Comparison of ENCODE assay signal across 1 fruit fly cellular context in the genomic region with DNA sequence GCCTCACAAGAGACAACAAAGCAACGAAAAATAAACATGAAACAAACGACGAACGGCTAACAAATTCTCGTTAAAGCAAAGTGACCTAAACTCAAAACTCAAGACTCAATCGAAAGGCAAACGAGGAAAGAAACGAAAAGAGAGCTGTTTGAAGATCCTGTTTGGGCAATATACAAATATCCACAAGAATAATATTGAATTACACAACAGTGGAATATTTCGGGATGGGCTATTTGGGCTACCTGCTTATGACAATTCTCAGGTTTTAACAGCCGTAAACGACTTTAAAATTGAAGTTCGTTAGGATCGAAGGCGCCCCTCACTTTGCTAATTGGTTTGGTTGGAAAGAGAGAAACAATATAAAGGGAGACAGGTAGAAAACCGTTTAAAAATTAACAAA.
TF ChIP-seq lines count a peak whose summit lies in the region.

No protein-coding gene starts in this region.

TF ChIP-seq in whole organism, embryonic, 481 proteins besides CTCF, POLR2A, EP300 and RAD21 (continued from another document and continues in another):
- TF ChIP-seq Blimp-1 (GFP tag; optimal IDR thresholded peaks at IDR 0.05; lab: Kevin White, UChicago) (no peak), CG1529 (GFP tag; optimal IDR thresholded peaks at IDR 0.05; lab: Kevin White, UChicago) (no peak), wdn (GFP tag; IDR thresholded peaks at IDR 0.05; lab: Robert Waterston, UW) (no peak), CG11085 (GFP tag; IDR thresholded peaks at IDR 0.05; lab: Robert Waterston, UW) (no peak), YL-1 (GFP tag; optimal IDR thresholded peaks at IDR 0.05; lab: Kevin White, UChicago) (no peak), bsh (GFP tag; optimal IDR thresholded peaks at IDR 0.05; lab: Kevin White, UChicago) (no peak), ranshi (GFP tag; IDR thresholded peaks at IDR 0.05; lab: Robert Waterston, UW) (no peak), CG16813 (GFP tag; IDR thresholded peaks at IDR 0.05; lab: Robert Waterston, UW; ENCODE audit: partially characterized antibody) (no peak), pnt (GFP tag; optimal IDR thresholded peaks at IDR 0.05; lab: Kevin White, UChicago) (no peak), CG15073 (GFP tag; optimal IDR thresholded peaks at IDR 0.05; lab: Kevin White, UChicago) (no peak), HmgD (GFP tag; optimal IDR thresholded peaks at IDR 0.05; lab: Kevin White, UChicago) (no peak), Adf1 (GFP tag; IDR thresholded peaks at IDR 0.05; lab: Robert Waterston, UW) (no peak), CG4820 (GFP tag; optimal IDR thresholded peaks at IDR 0.05; lab: Kevin White, UChicago) (no peak), Bdp1 (GFP tag; optimal IDR thresholded peaks at IDR 0.05; lab: Kevin White, UChicago) (no peak), h (optimal IDR thresholded peaks at IDR 0.05; lab: Kevin White, UChicago) (no peak), CG2678 (tag; optimal IDR thresholded peaks at IDR 0.05; lab: Kevin White, UChicago) (no peak), Dad (GFP tag; optimal IDR thresholded peaks at IDR 0.05; lab: Kevin White, UChicago) (no peak), CG9932 (GFP tag; IDR thresholded peaks at IDR 0.05; lab: Robert Waterston, UW) (no peak), kni (GFP tag; optimal IDR thresholded peaks at IDR 0.05; lab: Kevin White, UChicago) (peak; percentile 72), CG10654 (GFP tag; optimal IDR thresholded peaks at IDR 0.05; lab: Kevin White, UChicago) (no peak), danr (GFP tag; IDR thresholded peaks at IDR 0.05; lab: Robert Waterston, UW) (no peak), CG30020 (tag; optimal IDR thresholded peaks at IDR 0.05; lab: Kevin White, UChicago) (no peak), vvl (GFP tag; IDR thresholded peaks at IDR 0.05; lab: Robert Waterston, UW) (no peak), CG10565 (GFP tag; optimal IDR thresholded peaks at IDR 0.05; lab: Kevin White, UChicago) (no peak), oc (tag; optimal IDR thresholded peaks at IDR 0.05; lab: Kevin White, UChicago) (peak; percentile 17), gem (tag; optimal IDR thresholded peaks at IDR 0.05; lab: Kevin White, UChicago) (peak; percentile 10), Hr78 (GFP tag; optimal IDR thresholded peaks at IDR 0.05; lab: Kevin White, UChicago) (no peak), Hmx (GFP tag; optimal IDR thresholded peaks at IDR 0.05; lab: Kevin White, UChicago) (no peak), CG3407 (GFP tag; optimal IDR thresholded peaks at IDR 0.05; lab: Kevin White, UChicago) (no peak), gcm (GFP tag; optimal IDR thresholded peaks at IDR 0.05; lab: Kevin White, UChicago) (no peak), da (GFP tag; optimal IDR thresholded peaks at IDR 0.05; lab: Kevin White, UChicago) (no peak), CG16863 (GFP tag; optimal IDR thresholded peaks at IDR 0.05; lab: Kevin White, UChicago) (no peak), peb (GFP tag; IDR thresholded peaks at IDR 0.05; lab: Robert Waterston, UW) (no peak), CG17568 (GFP tag; optimal IDR thresholded peaks at IDR 0.05; lab: Kevin White, UChicago) (no peak), run (tag; optimal IDR thresholded peaks at IDR 0.05; lab: Kevin White, UChicago) (no peak), usp (GFP tag; optimal IDR thresholded peaks at IDR 0.05; lab: Kevin White, UChicago) (no peak), tio (GFP tag; optimal IDR thresholded peaks at IDR 0.05; lab: Kevin White, UChicago) (no peak), Taf1 (GFP tag; IDR thresholded peaks at IDR 0.05; lab: Robert Waterston, UW) (no peak), CG15011 (GFP tag; optimal IDR thresholded peaks at IDR 0.05; lab: Kevin White, UChicago) (no peak), sna (GFP tag; IDR thresholded peaks at IDR 0.05; lab: Robert Waterston, UW; ENCODE audit: partially characterized antibody) (no peak), amos (GFP tag; IDR thresholded peaks at IDR 0.05; lab: Robert Waterston, UW; ENCODE audit: partially characterized antibody) (no peak), fd64A (GFP tag; optimal IDR thresholded peaks at IDR 0.05; lab: Kevin White, UChicago) (no peak), CG32532 (GFP tag; IDR thresholded peaks at IDR 0.05; lab: Robert Waterston, UW) (no peak), Sry-β (GFP tag; optimal IDR thresholded peaks at IDR 0.05; lab: Kevin White, UChicago) (no peak), shn (GFP tag; optimal IDR thresholded peaks at IDR 0.05; lab: Kevin White, UChicago) (no peak), CG11560 (tag; IDR thresholded peaks at IDR 0.05; lab: Robert Waterston, UW) (no peak), H15 (GFP tag; IDR thresholded peaks at IDR 0.05; lab: Robert Waterston, UW) (no peak), slbo (GFP tag; IDR thresholded peaks at IDR 0.05; lab: Robert Waterston, UW) (no peak), Gug (GFP tag; IDR thresholded peaks at IDR 0.05; lab: Robert Waterston, UW) (no peak), lmd (GFP tag; IDR thresholded peaks at IDR 0.05; lab: Robert Waterston, UW) (no peak), CG5953 (GFP tag; IDR thresholded peaks at IDR 0.05; lab: Robert Waterston, UW) (no peak), CG6654 (GFP tag; optimal IDR thresholded peaks at IDR 0.05; lab: Kevin White, UChicago) (no peak), unc-4 (GFP tag; IDR thresholded peaks at IDR 0.05; lab: Robert Waterston, UW; ENCODE audit: partially characterized antibody) (no peak), az2 (GFP tag; optimal IDR thresholded peaks at IDR 0.05; lab: Kevin White, UChicago) (no peak), fru (optimal IDR thresholded peaks at IDR 0.05; lab: Kevin White, UChicago) (no peak), CG6791 (GFP tag; IDR thresholded peaks at IDR 0.05; lab: Robert Waterston, UW; ENCODE audit: partially characterized antibody) (no peak), CG18619 (GFP tag; optimal IDR thresholded peaks at IDR 0.05; lab: Kevin White, UChicago) (no peak), CG8944 (GFP tag; optimal IDR thresholded peaks at IDR 0.05; lab: Kevin White, UChicago) (no peak), CG10431 (GFP tag; optimal IDR thresholded peaks at IDR 0.05; lab: Kevin White, UChicago) (no peak), cwo (GFP tag; optimal IDR thresholded peaks at IDR 0.05; lab: Kevin White, UChicago) (no peak), Atf-2 (GFP tag; optimal IDR thresholded peaks at IDR 0.05; lab: Kevin White, UChicago) (no peak), Hr39 (optimal IDR thresholded peaks at IDR 0.05; lab: Kevin White, UChicago) (no peak), CG13894 (tag; optimal IDR thresholded peaks at IDR 0.05; lab: Kevin White, UChicago) (no peak), tll (GFP tag; optimal IDR thresholded peaks at IDR 0.05; lab: Kevin White, UChicago) (peak in 1 of 2 experiments; percentile 98), CG6175 (GFP tag; IDR thresholded peaks at IDR 0.05; lab: Robert Waterston, UW) (no peak), knrl (GFP tag; IDR thresholded peaks at IDR 0.05; lab: Robert Waterston, UW; ENCODE audit: partially characterized antibody) (no peak), CkIIα-i1 (GFP tag; IDR thresholded peaks at IDR 0.05; lab: Robert Waterston, UW) (no peak), slp2 (GFP tag; optimal IDR thresholded peaks at IDR 0.05; lab: Kevin White, UChicago) (no peak), yki (optimal IDR thresholded peaks at IDR 0.05; lab: Kevin White, UChicago) (no peak), dmrt11E (tag; optimal IDR thresholded peaks at IDR 0.05; lab: Kevin White, UChicago) (peak; percentile 70), onecut (GFP tag; IDR thresholded peaks at IDR 0.05; lab: Robert Waterston, UW) (no peak), CG11093 (GFP tag; IDR thresholded peaks at IDR 0.05; lab: Robert Waterston, UW) (no peak), ems (GFP tag; optimal IDR thresholded peaks at IDR 0.05; lab: Kevin White, UChicago) (no peak), hkb (optimal IDR thresholded peaks at IDR 0.05; lab: Kevin White, UChicago) (no peak), hkb (GFP tag; IDR thresholded peaks at IDR 0.05; lab: Robert Waterston, UW) (no peak), CG3163 (GFP tag; optimal IDR thresholded peaks at IDR 0.05; lab: Kevin White, UChicago) (no peak), gt (GFP tag; IDR thresholded peaks at IDR 0.05; lab: Robert Waterston, UW) (no peak), hth (optimal IDR thresholded peaks at IDR 0.05; lab: Kevin White, UChicago) (no peak), CG16779 (GFP tag; IDR thresholded peaks at IDR 0.05; lab: Robert Waterston, UW) (no peak), CG4282 (GFP tag; optimal IDR thresholded peaks at IDR 0.05; lab: Kevin White, UChicago) (no peak), CG12769 (tag; optimal IDR thresholded peaks at IDR 0.05; lab: Kevin White, UChicago) (no peak), CG13123 (GFP tag; optimal IDR thresholded peaks at IDR 0.05; lab: Kevin White, UChicago) (no peak), org-1 (GFP tag; optimal IDR thresholded peaks at IDR 0.05; lab: Kevin White, UChicago) (no peak), Oli (tag; optimal IDR thresholded peaks at IDR 0.05; lab: Kevin White, UChicago) (no peak), al (GFP tag; IDR thresholded peaks at IDR 0.05; lab: Robert Waterston, UW) (no peak), CG33557 (GFP tag; optimal IDR thresholded peaks at IDR 0.05; lab: Kevin White, UChicago) (peak; percentile 8), NC2β (GFP tag; optimal IDR thresholded peaks at IDR 0.05; lab: Kevin White, UChicago) (no peak), CG10543 (GFP tag; optimal IDR thresholded peaks at IDR 0.05; lab: Kevin White, UChicago) (no peak), Antp (GFP tag; optimal IDR thresholded peaks at IDR 0.05; lab: Kevin White, UChicago) (no peak), sima (GFP tag; optimal IDR thresholded peaks at IDR 0.05; lab: Kevin White, UChicago) (no peak), pan (optimal IDR thresholded peaks at IDR 0.05; lab: Kevin White, UChicago) (no peak), pan (GFP tag; optimal IDR thresholded peaks at IDR 0.05 in 1 of 2, IDR thresholded peaks at IDR 0.05 in 1 of 2) (no peak), stwl (tag; optimal IDR thresholded peaks at IDR 0.05; lab: Kevin White, UChicago) (no peak), Med (GFP tag; lab: Kevin White, UChicago) (no peak), HHEX (GFP tag; optimal IDR thresholded peaks at IDR 0.05; lab: Kevin White, UChicago) (no peak), CG31388 (GFP tag; optimal IDR thresholded peaks at IDR 0.05; lab: Kevin White, UChicago) (no peak), bigmax (GFP tag; optimal IDR thresholded peaks at IDR 0.05; lab: Kevin White, UChicago) (no peak), HmgZ (tag; optimal IDR thresholded peaks at IDR 0.05; lab: Kevin White, UChicago) (no peak), CG13424 (tag; optimal IDR thresholded peaks at IDR 0.05; lab: Kevin White, UChicago) (no peak), fd3F (GFP tag; optimal IDR thresholded peaks at IDR 0.05; lab: Kevin White, UChicago) (no peak), CG7839 (tag; optimal IDR thresholded peaks at IDR 0.05; lab: Kevin White, UChicago) (no peak), CG12744 (GFP tag; optimal IDR thresholded peaks at IDR 0.05; lab: Kevin White, UChicago) (peak; percentile 3), hb (GFP tag; IDR thresholded peaks at IDR 0.05; lab: Robert Waterston, UW; ENCODE audit: partially characterized antibody) (no peak), CG1603 (tag; optimal IDR thresholded peaks at IDR 0.05; lab: Kevin White, UChicago) (peak; percentile 37), eve (GFP tag; optimal IDR thresholded peaks at IDR 0.05; lab: Kevin White, UChicago) (no peak), CG7745 (tag; optimal IDR thresholded peaks at IDR 0.05; lab: Kevin White, UChicago) (peak; percentile 80), lola (GFP tag; optimal IDR thresholded peaks at IDR 0.05; lab: Kevin White, UChicago) (peak in 1 of 3 experiments; percentile 10), Hr51 (GFP tag; optimal IDR thresholded peaks at IDR 0.05; lab: Kevin White, UChicago) (no peak), fd102C (GFP tag; optimal IDR thresholded peaks at IDR 0.05; lab: Kevin White, UChicago) (peak; percentile 88), CG7556 (GFP tag; optimal IDR thresholded peaks at IDR 0.05; lab: Kevin White, UChicago) (no peak), Dip3 (GFP tag; optimal IDR thresholded peaks at IDR 0.05; lab: Kevin White, UChicago) (no peak), cato (GFP tag; optimal IDR thresholded peaks at IDR 0.05; lab: Kevin White, UChicago; ENCODE audit: borderline replicate concordance) (no peak), BEAF-32 (GFP tag; optimal IDR thresholded peaks at IDR 0.05; lab: Kevin White, UChicago) (no peak), Meics (GFP tag; optimal IDR thresholded peaks at IDR 0.05; lab: Kevin White, UChicago) (no peak), Mrtf (GFP tag; IDR thresholded peaks at IDR 0.05; lab: Robert Waterston, UW) (no peak), repo (GFP tag; optimal IDR thresholded peaks at IDR 0.05; lab: Kevin White, UChicago) (no peak), tup (GFP tag; optimal IDR thresholded peaks at IDR 0.05; lab: Kevin White, UChicago) (no peak), gcm2 (GFP tag; optimal IDR thresholded peaks at IDR 0.05; lab: Kevin White, UChicago) (no peak), en (GFP tag; optimal IDR thresholded peaks at IDR 0.05; lab: Kevin White, UChicago) (no peak), seq (GFP tag; IDR thresholded peaks at IDR 0.05; lab: Robert Waterston, UW) (no peak), Dfd (GFP tag; optimal IDR thresholded peaks at IDR 0.05; lab: Kevin White, UChicago) (no peak), Ptx1 (GFP tag; IDR thresholded peaks at IDR 0.05; lab: Robert Waterston, UW) (no peak), nau (GFP tag; optimal IDR thresholded peaks at IDR 0.05; lab: Kevin White, UChicago) (no peak), CG42726 (GFP tag; IDR thresholded peaks at IDR 0.05; lab: Robert Waterston, UW; ENCODE audit: partially characterized antibody) (no peak), CG31224 (GFP tag; IDR thresholded peaks at IDR 0.05; lab: Robert Waterston, UW) (no peak), CG13287 (GFP tag; IDR thresholded peaks at IDR 0.05; lab: Robert Waterston, UW; ENCODE audit: partially characterized antibody) (no peak), maf-S (GFP tag; optimal IDR thresholded peaks at IDR 0.05; lab: Kevin White, UChicago) (no peak), Sin3A (optimal IDR thresholded peaks at IDR 0.05; lab: Kevin White, UChicago) (no peak), nerfin-1 (tag; optimal IDR thresholded peaks at IDR 0.05; lab: Kevin White, UChicago) (no peak), nerfin-2 (GFP tag; IDR thresholded peaks at IDR 0.05; lab: Robert Waterston, UW; ENCODE audit: partially characterized antibody) (no peak), CG15479 (GFP tag; optimal IDR thresholded peaks at IDR 0.05; lab: Kevin White, UChicago) (peak; percentile 92), insv (GFP tag; optimal IDR thresholded peaks at IDR 0.05; lab: Kevin White, UChicago) (peak in 1 of 2 experiments; percentile 43), CG15601 (tag; optimal IDR thresholded peaks at IDR 0.05; lab: Kevin White, UChicago) (no peak), CG14710 (tag; optimal IDR thresholded peaks at IDR 0.05; lab: Kevin White, UChicago) (peak; percentile 21), CG14667 (GFP tag; IDR thresholded peaks at IDR 0.05; lab: Robert Waterston, UW) (no peak)
